Fruit fly (Drosophila melanogaster): ENCODE results near the gene Pcyt2.

Pcyt2 gene

dm6 chr3L:1579169-1579853 is 26.0 kb downstream of the Pcyt2 start (continued):
- TF ChIP-seq gem (tag; optimal IDR thresholded peaks at IDR 0.05) (peak; percentile 79), Sry-δ (GFP tag; optimal IDR thresholded peaks at IDR 0.05) (peak; percentile 7), MTF-1 (GFP tag; optimal IDR thresholded peaks at IDR 0.05; ENCODE audit: borderline replicate concordance) (peak; percentile 90), CG16779 (GFP tag; IDR thresholded peaks at IDR 0.05) (no peak), Deaf1 (tag; optimal IDR thresholded peaks at IDR 0.05) (no peak), gfzf (GFP tag; optimal IDR thresholded peaks at IDR 0.05) (no peak), NfI (GFP tag; optimal IDR thresholded peaks at IDR 0.05) (peak; percentile 47), dimm (GFP tag; IDR thresholded peaks at IDR 0.05) (no peak), en (GFP tag; optimal IDR thresholded peaks at IDR 0.05) (peak; percentile 8), repo (GFP tag; optimal IDR thresholded peaks at IDR 0.05) (peak; percentile 37), trh (GFP tag; optimal IDR thresholded peaks at IDR 0.05) (peak; percentile 54), CG6854 (GFP tag; optimal IDR thresholded peaks at IDR 0.05) (peak; percentile 6), Awh (GFP tag; IDR thresholded peaks at IDR 0.05) (peak; percentile 63; the same call in 1 of the 2 replicates), CG31388 (GFP tag; optimal IDR thresholded peaks at IDR 0.05) (no peak), tna (GFP tag; IDR thresholded peaks at IDR 0.05; ENCODE audit: partially characterized antibody) (no peak), row (GFP tag; IDR thresholded peaks at IDR 0.05) (peak; percentile 65), salm (tag; optimal IDR thresholded peaks at IDR 0.05) (peak; percentile 68), TFAM (GFP tag; optimal IDR thresholded peaks at IDR 0.05) (peak; percentile 58), crp (GFP tag; optimal IDR thresholded peaks at IDR 0.05) (peak in 1 of 2 experiments; percentile 27), amos (GFP tag; IDR thresholded peaks at IDR 0.05; ENCODE audit: partially characterized antibody) (no peak), Lpt (GFP tag; optimal IDR thresholded peaks at IDR 0.05) (no peak), HmgD (GFP tag; optimal IDR thresholded peaks at IDR 0.05) (no peak), klu (GFP tag; IDR thresholded peaks at IDR 0.05) (peak; percentile 13; the same call in 1 of the 2 replicates), sqz (GFP tag; optimal IDR thresholded peaks at IDR 0.05) (peak; percentile 76), CG34422 (GFP tag; IDR thresholded peaks at IDR 0.05) (no peak), CG1647 (GFP tag; optimal IDR thresholded peaks at IDR 0.05) (no peak), Nf-YA (GFP tag; IDR thresholded peaks at IDR 0.05) (peak; percentile 57; the same call in 1 of the 2 replicates), dysf (GFP tag; IDR thresholded peaks at IDR 0.05) (no peak; the same call in 1 of the 3 replicates), bsh (GFP tag; optimal IDR thresholded peaks at IDR 0.05) (peak in 1 of 2 experiments; percentile 80), usp (GFP tag; optimal IDR thresholded peaks at IDR 0.05) (no peak), tio (GFP tag; optimal IDR thresholded peaks at IDR 0.05) (peak; percentile 46), wek (GFP tag; optimal IDR thresholded peaks at IDR 0.05) (peak; percentile 76), Hand (GFP tag; optimal IDR thresholded peaks at IDR 0.05) (peak; percentile 40), CkIIα-i1 (GFP tag; IDR thresholded peaks at IDR 0.05) (no peak), CG6272 (GFP tag; IDR thresholded peaks at IDR 0.05) (0 out of 2 replicates have a peak, but pooled peaks have one; percentile 11), ro (GFP tag; IDR thresholded peaks at IDR 0.05) (no peak), CG1529 (GFP tag; optimal IDR thresholded peaks at IDR 0.05) (peak; percentile 81), CG2889 (GFP tag; IDR thresholded peaks at IDR 0.05) (0 out of 3 replicates have a peak, but pooled peaks have one; percentile 32), Atf6 (GFP tag; IDR thresholded peaks at IDR 0.05) (peak; percentile 51; the same call in 1 of the 2 replicates), zf30C (GFP tag; optimal IDR thresholded peaks at IDR 0.05) (no peak), CG18764 (GFP tag; optimal IDR thresholded peaks at IDR 0.05) (peak; percentile 78), HLH54F (GFP tag; optimal IDR thresholded peaks at IDR 0.05) (peak; percentile 2), h (optimal IDR thresholded peaks at IDR 0.05) (no peak), corto (GFP tag; optimal IDR thresholded peaks at IDR 0.05) (no peak), CG17186 (GFP tag; optimal IDR thresholded peaks at IDR 0.05) (peak; percentile 75), danr (GFP tag; IDR thresholded peaks at IDR 0.05) (no peak), CG2120 (GFP tag; optimal IDR thresholded peaks at IDR 0.05) (peak; percentile 54), NK7.1 (GFP tag; optimal IDR thresholded peaks at IDR 0.05) (peak; percentile 38), CrebB (tag; optimal IDR thresholded peaks at IDR 0.05) (peak; percentile 80), CG4854 (GFP tag; optimal IDR thresholded peaks at IDR 0.05) (peak; percentile 59)

All from whole organism, embryonic.